Worm (Caenorhabditis elegans) whole organism, early embryonic: ENCODE data around the gene srh-229.

Experiments used
- B0310.2 ChIP-seq: sonication (generic microtip); optimal IDR thresholded peaks from 2 replicates; lab custom pipeline; 2016; ENCODE audit warnings: mild to moderate bottlenecking, missing genetic modification characterization, missing compliant biosample characterization
- F13C5.2 ChIP-seq: sonication (generic microtip); optimal IDR thresholded peaks from 2 replicates; lab custom pipeline; 2017; ENCODE audit warnings: mild to moderate bottlenecking, missing genetic modification characterization, inconsistent platforms, missing compliant biosample characterization
- aly-1 ChIP-seq: sonication (generic microtip); optimal IDR thresholded peaks from 2 replicates; lab custom pipeline; 2016; ENCODE audit warnings: missing genetic modification characterization, missing compliant biosample characterization
- ama-1 ChIP-seq: fragments of 150-350 bp; optimal IDR thresholded peaks from 2 replicates; lab custom pipeline; 2014
- ceh-13 ChIP-seq: fragments of 200-800 bp; sonication (Bioruptor generic); optimal IDR thresholded peaks from 2 replicates; lab custom pipeline; 2018; ENCODE audit warnings: mild to moderate bottlenecking, missing genetic modification characterization, missing compliant biosample characterization
- ceh-36 ChIP-seq: sonication (generic microtip); optimal IDR thresholded peaks from 2 replicates; lab custom pipeline; 2016; ENCODE audit warnings: missing genetic modification characterization, inconsistent platforms, missing compliant biosample characterization
- ets-7 ChIP-seq: sonication (generic microtip); optimal IDR thresholded peaks from 2 replicates; lab custom pipeline; 2016; ENCODE audit warnings: missing genotype, missing genetic modification characterization, missing compliant biosample characterization
- flt-1 ChIP-seq: fragments of 200-800 bp; sonication (Bioruptor generic); IDR thresholded peaks from 2 replicates; pipeline ENCODE4 v1.3.6; 2022; ENCODE audit warnings: missing genetic modification characterization, missing compliant biosample characterization
- hmbx-1 ChIP-seq: sonication (generic microtip); optimal IDR thresholded peaks from 2 replicates; lab custom pipeline; 2016; ENCODE audit warnings: mild to moderate bottlenecking, missing genetic modification characterization, missing compliant biosample characterization
- hmg-4 ChIP-seq: fragments of 200-800 bp; sonication (Bioruptor generic); optimal IDR thresholded peaks from 2 replicates; lab custom pipeline; 2018; ENCODE audit warnings: mild to moderate bottlenecking, missing genetic modification characterization, missing compliant biosample characterization
- hnd-1 ChIP-seq: sonication (generic microtip); optimal IDR thresholded peaks from 2 replicates; lab custom pipeline; 2016; ENCODE audit warnings: missing genetic modification characterization, missing compliant biosample characterization
- pes-1 ChIP-seq: fragments of 200-800 bp; sonication (Bioruptor generic); IDR thresholded peaks from 2 replicates; pipeline ENCODE4 v1.3.6; 2022; ENCODE audit warnings: missing genetic modification reagents, missing genetic modification characterization, missing compliant biosample characterization
- scrt-1 ChIP-seq: fragments of 200-800 bp; sonication (Bioruptor generic); IDR thresholded peaks from 2 replicates; pipeline ENCODE4 v1.3.6; 2022; ENCODE audit warnings: missing genetic modification characterization, missing compliant biosample characterization
- sea-1 ChIP-seq: fragments of 200-800 bp; sonication (Bioruptor generic); conservative IDR thresholded peaks from 2 replicates; pipeline ENCODE4 v1.3.6; 2022; ENCODE audit warnings: missing genetic modification characterization, missing compliant biosample characterization
- tbx-11 ChIP-seq: fragments of 200-800 bp; sonication (Bioruptor generic); IDR thresholded peaks from 2 replicates; pipeline ENCODE4 v1.3.6; 2022; ENCODE audit warnings: missing genetic modification characterization, missing compliant biosample characterization
- tbx-37 ChIP-seq: fragments of 200-800 bp; sonication (Bioruptor generic); conservative IDR thresholded peaks from 2 replicates; pipeline ENCODE4 v1.3.6; 2022; ENCODE audit warnings: missing genetic modification reagents, missing genetic modification characterization, missing compliant biosample characterization
- tra-4 ChIP-seq: sonication (generic microtip); optimal IDR thresholded peaks from 2 replicates; lab custom pipeline; 2017; ENCODE audit warnings: missing genetic modification characterization, missing compliant biosample characterization

srh-229 gene

ce11 chrV:7543728-7544127 is 39.6 kb upstream of the srh-229 start:
- no peak for TF ChIP-seq aly-1
- TF ChIP-seq ama-1 (lab: Kevin White, UChicago), result no peak
- TF ChIP-seq ets-7 (tag; lab: Kevin White, UChicago), result no peak
- no peak for TF ChIP-seq tbx-37 (GFP tag; lab: Robert Waterston, UW)

ce11 chrV:7539015-7539414 is 34.8 kb upstream of the srh-229 start, which contains the start of gene srh-268:
srh-268 (plus strand) TSS chrV:7539315.
- TF ChIP-seq tra-4 (no peak), hmbx-1 (tag; lab: Kevin White, UChicago) (no peak), F13C5.2 (tag; lab: Kevin White, UChicago) (no peak), ets-7 (tag; lab: Kevin White, UChicago) (no peak), hmg-4 (GFP tag; lab: Kevin White, UChicago) (no peak), B0310.2 (no peak), sea-1 (GFP tag; lab: Robert Waterston, UW) (no peak), ceh-13 (GFP tag; lab: Kevin White, UChicago) (no peak), pes-1 (GFP tag; lab: Robert Waterston, UW) (no peak), flt-1 (GFP tag; lab: Robert Waterston, UW) (no peak)

- TF ChIP-seq aly-1 (no peak), ceh-13 (GFP tag; lab: Kevin White, UChicago) (no peak), tra-4 (no peak), flt-1 (GFP tag; lab: Robert Waterston, UW) (no peak), ceh-36 (tag; lab: Kevin White, UChicago) (no peak), F13C5.2 (tag; lab: Kevin White, UChicago) (no peak), hmbx-1 (tag; lab: Kevin White, UChicago) (no peak)
These were observed 33.8 kb upstream of the srh-229 start, which contains the start of gene C54F6.12 for ce11 chrV:7538018-7538417. C54F6.12 (minus strand) TSS chrV:7538118.

ce11 chrV:7532947-7533346 is 28.8 kb upstream of the srh-229 start, which contains the start of gene C54F6.3:
C54F6.3 (plus strand) TSS chrV:7533247.
- no peak for TF ChIP-seq hmg-4 (GFP tag; lab: Kevin White, UChicago)
- TF ChIP-seq F13C5.2 (tag; lab: Kevin White, UChicago), result no peak
- no peak for TF ChIP-seq hmbx-1 (tag; lab: Kevin White, UChicago)
- TF ChIP-seq tra-4, result no peak
- TF ChIP-seq ets-7 (tag; lab: Kevin White, UChicago), result no peak
- no peak for TF ChIP-seq tbx-37 (GFP tag; lab: Robert Waterston, UW)
- no peak for TF ChIP-seq pes-1 (GFP tag; lab: Robert Waterston, UW)
- TF ChIP-seq ama-1 (lab: Kevin White, UChicago), result no peak
- TF ChIP-seq flt-1 (GFP tag; lab: Robert Waterston, UW), result no peak
- TF ChIP-seq tbx-11 (GFP tag; lab: Robert Waterston, UW), result no peak
- TF ChIP-seq aly-1, result no peak
- TF ChIP-seq scrt-1 (GFP tag; lab: Robert Waterston, UW), result no peak
- TF ChIP-seq ceh-36 (tag; lab: Kevin White, UChicago), result no peak

ce11 chrV:7529840-7530239 is 25.7 kb upstream of the srh-229 start, which contains the start of gene swt-2:
swt-2 (plus strand) TSS chrV:7530140.
- TF ChIP-seq ceh-13 (GFP tag; lab: Kevin White, UChicago), result no peak
- no peak for TF ChIP-seq sea-1 (GFP tag; lab: Robert Waterston, UW)
- no peak for TF ChIP-seq tbx-37 (GFP tag; lab: Robert Waterston, UW)
- TF ChIP-seq aly-1, result no peak
- TF ChIP-seq F13C5.2 (tag; lab: Kevin White, UChicago), result no peak
- no peak for TF ChIP-seq pes-1 (GFP tag; lab: Robert Waterston, UW)
- TF ChIP-seq ceh-36 (tag; lab: Kevin White, UChicago), result no peak
- no peak for TF ChIP-seq tra-4
- TF ChIP-seq hmg-4 (GFP tag; lab: Kevin White, UChicago), result no peak
- no peak for TF ChIP-seq ama-1 (lab: Kevin White, UChicago)

ce11 chrV:7528816-7529215 is 24.6 kb upstream of the srh-229 start, which contains the start of gene C54F6.5:
C54F6.5 (plus strand) TSS chrV:7529116.
- no peak for TF ChIP-seq B0310.2
- no peak for TF ChIP-seq hmbx-1 (tag; lab: Kevin White, UChicago)
- no peak for TF ChIP-seq pes-1 (GFP tag; lab: Robert Waterston, UW)
- TF ChIP-seq ets-7 (tag; lab: Kevin White, UChicago), result no peak
- no peak for TF ChIP-seq tra-4
- TF ChIP-seq aly-1, result no peak
- no peak for TF ChIP-seq hmg-4 (GFP tag; lab: Kevin White, UChicago)
- no peak for TF ChIP-seq sea-1 (GFP tag; lab: Robert Waterston, UW)
- TF ChIP-seq ceh-13 (GFP tag; lab: Kevin White, UChicago), result no peak
- TF ChIP-seq ama-1 (lab: Kevin White, UChicago), result no peak
- TF ChIP-seq flt-1 (GFP tag; lab: Robert Waterston, UW), result no peak
- no peak for TF ChIP-seq hnd-1 (tag; lab: Kevin White, UChicago)
- TF ChIP-seq tbx-11 (GFP tag; lab: Robert Waterston, UW), result no peak
- TF ChIP-seq scrt-1 (GFP tag; lab: Robert Waterston, UW), result no peak
- TF ChIP-seq tbx-37 (GFP tag; lab: Robert Waterston, UW), result no peak
- TF ChIP-seq ceh-36 (tag; lab: Kevin White, UChicago), result no peak
- TF ChIP-seq F13C5.2 (tag; lab: Kevin White, UChicago), result no peak

ce11 chrV:7527153-7527552 is 23.0 kb upstream of the srh-229 start, which contains the start of gene C54F6.17:
C54F6.17 (plus strand) TSS chrV:7527453.
- TF ChIP-seq ceh-13 (GFP tag; lab: Kevin White, UChicago) (no peak), B0310.2 (no peak), ceh-36 (tag; lab: Kevin White, UChicago) (no peak), tbx-37 (GFP tag; lab: Robert Waterston, UW) (no peak), tra-4 (no peak), flt-1 (GFP tag; lab: Robert Waterston, UW) (no peak), sea-1 (GFP tag; lab: Robert Waterston, UW) (no peak), hmbx-1 (tag; lab: Kevin White, UChicago) (no peak), ets-7 (tag; lab: Kevin White, UChicago) (no peak), tbx-11 (GFP tag; lab: Robert Waterston, UW) (no peak), pes-1 (GFP tag; lab: Robert Waterston, UW) (no peak), F13C5.2 (tag; lab: Kevin White, UChicago) (no peak)
